Fruit fly (Drosophila melanogaster) whole organism: ENCODE results near the gene ppk19.

Experiments
- CG8478 ChIP-seq: fragments of >200 bp; optimal IDR thresholded peaks from 2 replicates; lab custom pipeline; 2018; ENCODE audit warnings: inconsistent platforms
- Dll ChIP-seq: fragments of >200 bp; optimal IDR thresholded peaks from 2 replicates; lab custom pipeline; 2017
- EcR ChIP-seq, 2 experiments: fragments of >200 bp; optimal IDR thresholded peaks; 2 replicates each; lab custom pipeline; 2017; ENCODE audit warnings: missing biosample characterization in 2 of 2, missing genetic modification characterization in 2 of 2, missing genetic modification reagents in 2 of 2
- pan ChIP-seq: fragments of >200 bp; optimal IDR thresholded peaks from 2 replicates; lab custom pipeline; 2017
- psq ChIP-seq: fragments of >200 bp; optimal IDR thresholded peaks from 2 replicates; lab custom pipeline; 2017
- usp ChIP-seq: fragments of >200 bp; optimal IDR thresholded peaks from 2 replicates; lab custom pipeline; 2017; ENCODE audit warnings: missing biosample characterization, missing genetic modification characterization, mixed read lengths

DNA sequence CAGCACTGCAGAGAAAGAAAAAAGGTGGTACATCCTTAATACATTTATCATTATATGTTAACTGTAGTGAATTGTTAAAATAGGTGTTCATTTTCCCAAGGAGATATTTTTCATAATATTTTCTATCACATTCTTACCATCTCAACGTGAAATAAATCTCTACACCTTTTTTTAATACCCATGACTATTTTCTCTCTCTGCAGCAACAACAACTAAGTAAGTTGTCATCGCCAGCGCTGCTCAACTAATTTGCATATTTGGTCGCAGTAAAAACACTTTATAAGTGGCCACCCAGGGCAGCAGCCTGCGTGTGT lies 18.2 kb downstream of the ppk19 start:
- no peak for TF ChIP-seq CG8478 (lab: Kevin White, UChicago)
- no peak for TF ChIP-seq psq (lab: Kevin White, UChicago)
- TF ChIP-seq Dll (lab: Kevin White, UChicago): no peak
- TF ChIP-seq pan: no peak
- no peak for TF ChIP-seq usp
- TF ChIP-seq EcR (GFP tag; optimal IDR thresholded peaks at IDR 0.05; lab: Kevin White, UChicago): no peak
